Worm (Caenorhabditis elegans) whole organism, L4 larva: Measurements from ENCODE around the gene cyp-25A1.

Source experiments
- D1046.2 ChIP-seq: fragments of 200-800 bp; sonication (Bioruptor generic); IDR thresholded peaks from 2 replicates; pipeline ENCODE4 v1.3.6; 2022; ENCODE audit warnings: missing genetic modification characterization, missing compliant biosample characterization
- Y75B8A.6 ChIP-seq: fragments of 200-800 bp; sonication (Bioruptor generic); IDR thresholded peaks from 2 replicates; pipeline ENCODE4 v1.3.6; 2022; ENCODE audit warnings: missing genetic modification reagents, missing genetic modification characterization, missing compliant biosample characterization
- aha-1 ChIP-seq: fragments of 150-350 bp; peaks from one replicate; lab custom pipeline; 2014; ENCODE audit warnings: missing biosample characterization, missing genetic modification characterization
- aly-2 ChIP-seq: sonication (generic microtip); optimal IDR thresholded peaks from 2 replicates; lab custom pipeline; 2018; ENCODE audit warnings: missing biosample characterization, missing genetic modification characterization
- ama-1 ChIP-seq: fragments of 150-350 bp; optimal IDR thresholded peaks from 2 replicates; lab custom pipeline; 2014; ENCODE audit warnings: inconsistent platforms, mixed read lengths
- arid-1 ChIP-seq: fragments of 200-800 bp; sonication (Bioruptor generic); conservative IDR thresholded peaks from 2 replicates; pipeline ENCODE4 v1.3.6; 2022; ENCODE audit warnings: missing genetic modification reagents, missing genetic modification characterization, missing compliant biosample characterization
- ceh-20 ChIP-seq: fragments of 200-800 bp; sonication (Bioruptor generic); IDR thresholded peaks from 2 replicates; pipeline ENCODE4 v1.3.6; 2022; ENCODE audit warnings: missing genetic modification reagents, missing genetic modification characterization, missing compliant biosample characterization
- ceh-28 ChIP-seq: fragments of 150-350 bp; optimal IDR thresholded peaks from 2 replicates; lab custom pipeline; 2014; ENCODE audit warnings: missing biosample characterization, missing genetic modification reagents, missing genetic modification characterization
- ceh-82 ChIP-seq: sonication (generic microtip); optimal IDR thresholded peaks from 2 replicates; lab custom pipeline; 2017; ENCODE audit warnings: missing biosample characterization, missing genetic modification characterization
- daf-16 ChIP-seq, 3 experiments: sonication (generic microtip); optimal IDR thresholded peaks; 2 replicates each; lab custom pipeline; 2016 to 2017; ENCODE audit warnings: missing genetic modification characterization in 3 of 3, missing genetic modification reagents in 3 of 3, mild to moderate bottlenecking in 2 of 3, missing compliant biosample characterization in 2 of 3, missing biosample characterization in 1 of 3, moderate library complexity in 1 of 3
- dmd-6 ChIP-seq: fragments of 200-800 bp; sonication (Bioruptor generic); IDR thresholded peaks from 2 replicates; pipeline ENCODE4 v1.3.6; 2022; ENCODE audit warnings: missing genetic modification reagents, missing genetic modification characterization, missing compliant biosample characterization
- dmd-8 ChIP-seq: fragments of 200-800 bp; sonication (Bioruptor generic); IDR thresholded peaks from 2 replicates; pipeline ENCODE4 v1.3.6; 2022; ENCODE audit warnings: missing genetic modification characterization, missing compliant biosample characterization
- dmd-9 ChIP-seq: fragments of 200-800 bp; sonication (Bioruptor generic); IDR thresholded peaks from 2 replicates; pipeline ENCODE4 v1.3.6; 2022; ENCODE audit warnings: missing genetic modification reagents, missing genetic modification characterization, missing compliant biosample characterization
- dpl-1 ChIP-seq: fragments of 150-350 bp; optimal IDR thresholded peaks from 2 replicates; lab custom pipeline; 2014; ENCODE audit warnings: missing biosample characterization, missing genetic modification reagents, missing genetic modification characterization
- dve-1 ChIP-seq: sonication (generic microtip); optimal IDR thresholded peaks from 2 replicates; lab custom pipeline; 2017; ENCODE audit warnings: antibody characterized with exemption, mild to moderate bottlenecking, missing genetic modification characterization, missing compliant biosample characterization; ENCODE audit not compliant: insufficient read depth
- egl-27 ChIP-seq: sonication (generic microtip); optimal IDR thresholded peaks from 3 replicates; lab custom pipeline; 2017; ENCODE audit warnings: missing biosample characterization, missing genetic modification reagents, missing genetic modification characterization
- egl-43 ChIP-seq: fragments of 200-800 bp; sonication (Bioruptor generic); IDR thresholded peaks from 2 replicates; pipeline ENCODE4 v1.3.6; 2022; ENCODE audit warnings: missing genetic modification reagents, missing genetic modification characterization, missing compliant biosample characterization
- fos-1 ChIP-seq: fragments of 150-350 bp; optimal IDR thresholded peaks from 2 replicates; lab custom pipeline; 2014; ENCODE audit warnings: missing biosample characterization, missing genetic modification characterization
- hlh-11 ChIP-seq: fragments of 200-800 bp; sonication (Bioruptor generic); optimal IDR thresholded peaks from 2 replicates; lab custom pipeline; 2018; ENCODE audit warnings: mild to moderate bottlenecking, missing genetic modification characterization, missing compliant biosample characterization
- hlh-30 ChIP-seq: sonication (generic microtip); optimal IDR thresholded peaks from 2 replicates; lab custom pipeline; 2017; ENCODE audit warnings: antibody characterized with exemption, mild to moderate bottlenecking, missing genetic modification characterization, missing compliant biosample characterization; ENCODE audit not compliant: insufficient read depth
- hmg-1.1 ChIP-seq: fragments of 200-800 bp; sonication (Bioruptor generic); IDR thresholded peaks from 2 replicates; pipeline ENCODE4 v1.3.6; 2022; ENCODE audit warnings: missing genetic modification reagents, missing genetic modification characterization, missing compliant biosample characterization
- lin-1 ChIP-seq: fragments of 200-800 bp; sonication (Bioruptor generic); IDR thresholded peaks from 2 replicates; pipeline ENCODE4 v1.3.6; 2022; ENCODE audit warnings: missing genetic modification reagents, missing genetic modification characterization, missing compliant biosample characterization
- lsy-2 ChIP-seq, 2 experiments: fragments of 150-350 bp in 1 of 2; sonication (generic microtip) in 1 of 2; optimal IDR thresholded peaks; 2 replicates each; lab custom pipeline; 2014 to 2017; ENCODE audit warnings: missing biosample characterization in 2 of 2, missing genetic modification characterization in 2 of 2
- madf-9 ChIP-seq: fragments of 200-800 bp; sonication (Bioruptor generic); conservative IDR thresholded peaks from 2 replicates; pipeline ENCODE4 v1.3.6; 2022; ENCODE audit warnings: missing genetic modification reagents, missing genetic modification characterization, missing compliant biosample characterization
- mep-1 ChIP-seq: fragments of 150-350 bp; sonication (generic microtip); optimal IDR thresholded peaks from 3 replicates; lab custom pipeline; 2014; ENCODE audit warnings: missing biosample characterization, missing genetic modification characterization
- mes-2 ChIP-seq: sonication (generic microtip); optimal IDR thresholded peaks from 2 replicates; lab custom pipeline; 2016; ENCODE audit warnings: missing genotype, mild to moderate bottlenecking, missing genetic modification characterization, missing compliant biosample characterization; ENCODE audit not compliant: poor library complexity, severe bottlenecking
- nhr-102 ChIP-seq: sonication (generic microtip); optimal IDR thresholded peaks from 2 replicates; lab custom pipeline; 2016; ENCODE audit warnings: mild to moderate bottlenecking, missing genetic modification characterization, moderate library complexity, missing compliant biosample characterization
- nhr-11 ChIP-seq: fragments of 150-350 bp; optimal IDR thresholded peaks from 2 replicates; lab custom pipeline; 2014; ENCODE audit warnings: missing biosample characterization, missing genetic modification characterization
- nhr-237 ChIP-seq: sonication (generic microtip); optimal IDR thresholded peaks from 2 replicates; lab custom pipeline; 2017; ENCODE audit warnings: missing biosample characterization, missing genetic modification characterization
- nhr-28 ChIP-seq: fragments of 150-350 bp; optimal IDR thresholded peaks from 2 replicates; lab custom pipeline; 2014; ENCODE audit warnings: missing biosample characterization, missing genetic modification characterization
- nhr-42 ChIP-seq: fragments of 200-800 bp; sonication (Bioruptor generic); IDR thresholded peaks from 2 replicates; pipeline ENCODE4 v1.3.6; 2022; ENCODE audit warnings: missing genetic modification characterization, missing compliant biosample characterization
- nhr-48 ChIP-seq: sonication (generic microtip); optimal IDR thresholded peaks from 2 replicates; lab custom pipeline; 2016; ENCODE audit warnings: mild to moderate bottlenecking, missing genetic modification characterization, missing compliant biosample characterization
- nhr-76 ChIP-seq: fragments of 150-350 bp; optimal IDR thresholded peaks from 2 replicates; lab custom pipeline; 2014; ENCODE audit warnings: missing biosample characterization, missing genetic modification characterization
- nhr-77 ChIP-seq: fragments of 150-350 bp; optimal IDR thresholded peaks from 2 replicates; lab custom pipeline; 2014; ENCODE audit warnings: missing biosample characterization, missing genetic modification characterization
- pha-4 ChIP-seq, 2 experiments: fragments of 150-350 bp in 1 of 2; fragments of 200-800 bp in 1 of 2; sonication (Bioruptor generic) in 1 of 2; IDR thresholded peaks in 1 of 2; optimal IDR thresholded peaks in 1 of 2; 2 replicates each; pipeline versions ENCODE4 v1.3.6 to Lab custom; 2014 to 2022; ENCODE audit warnings: missing genetic modification characterization in 2 of 2, missing genetic modification reagents in 2 of 2, missing biosample characterization in 1 of 2, missing compliant biosample characterization in 1 of 2
- php-3 ChIP-seq: fragments of 200-800 bp; sonication (Bioruptor generic); IDR thresholded peaks from 2 replicates; pipeline ENCODE4 v1.3.6; 2022; ENCODE audit warnings: missing genetic modification reagents, missing genetic modification characterization, missing compliant biosample characterization
- saeg-2 ChIP-seq: fragments of 200-800 bp; sonication (Bioruptor generic); IDR thresholded peaks from 2 replicates; pipeline ENCODE4 v1.3.6; 2022; ENCODE audit warnings: missing genetic modification reagents, missing genetic modification characterization, missing compliant biosample characterization
- set-16 ChIP-seq: fragments of 200-800 bp; sonication (Bioruptor generic); IDR thresholded peaks from 2 replicates; pipeline ENCODE4 v1.3.6; 2022; ENCODE audit warnings: missing genetic modification reagents, missing genetic modification characterization, missing compliant biosample characterization
- skn-1 ChIP-seq: fragments of 150-350 bp; optimal IDR thresholded peaks from 2 replicates; lab custom pipeline; 2014; ENCODE audit warnings: missing biosample characterization, missing genetic modification characterization
- spr-1 ChIP-seq: sonication (generic microtip); optimal IDR thresholded peaks from 2 replicates; lab custom pipeline; 2016; ENCODE audit warnings: mild to moderate bottlenecking, missing genetic modification characterization, missing compliant biosample characterization
- unc-39 ChIP-seq: sonication (generic microtip); optimal IDR thresholded peaks from 2 replicates; lab custom pipeline; 2017; ENCODE audit warnings: missing biosample characterization, missing genetic modification characterization
- unc-62 ChIP-seq, 3 experiments: fragments of 150-350 bp in 1 of 3; sonication (generic microtip); optimal IDR thresholded peaks in 2 of 3; peaks in 1 of 3; 1 replicate in 1 of 3; 2 replicates in 2 of 3; lab custom pipeline; 2014 to 2017; ENCODE audit warnings: missing biosample characterization in 3 of 3, missing genetic modification characterization in 3 of 3, missing genetic modification reagents in 3 of 3, missing genotype in 1 of 3
- vab-7 ChIP-seq: fragments of 200-800 bp; sonication (Bioruptor generic); IDR thresholded peaks from 2 replicates; pipeline ENCODE4 v1.3.6; 2022; ENCODE audit warnings: missing genetic modification reagents, missing genetic modification characterization, missing compliant biosample characterization

cyp-25A1 gene

ce11 chrIII:3790855-3791254 is 41.5 kb upstream of the cyp-25A1 start (continued):
- no peak for TF ChIP-seq nhr-237 (tag; lab: Kevin White, UChicago)
- TF ChIP-seq skn-1 (tag; lab: Kevin White, UChicago) = no peak
- TF ChIP-seq mep-1 (tag; lab: Kevin White, UChicago) = peak; percentile 1
- peak; percentile 40 for TF ChIP-seq dpl-1 (GFP tag; lab: Kevin White, UChicago)
- TF ChIP-seq, all 104 proteins: peak for 4

- TF ChIP-seq vab-7 (GFP tag; lab: Robert Waterston, UW) (no peak), aha-1 (peak; percentile 21), egl-27 (tag; lab: Kevin White, UChicago) (no peak), unc-39 (tag; lab: Kevin White, UChicago) (no peak), unc-62 (GFP tag; optimal IDR thresholded peaks at IDR 0.05 in 1 of 2; lab: Kevin White, UChicago) (peak in 1 of 2 experiments; percentile 34), unc-62 (tag; optimal IDR thresholded peaks at IDR 0.05; lab: Kevin White, UChicago) (no peak), nhr-11 (tag; lab: Kevin White, UChicago) (no peak), saeg-2 (no peak), nhr-77 (tag; lab: Kevin White, UChicago) (no peak)
These were observed 36.5 kb upstream of the cyp-25A1 start for ce11 chrIII:3795933-3796332.

ce11 chrIII:3797180-3798026 is 35.0 kb upstream of the cyp-25A1 start:
- peak; percentile 6 for TF ChIP-seq ama-1
- peak; percentile 52 for TF ChIP-seq hlh-11 (tag; lab: Kevin White, UChicago)
- TF ChIP-seq spr-1 = no peak
- peak; percentile 85 for TF ChIP-seq hlh-30 (tag; lab: Kevin White, UChicago)
- TF ChIP-seq fos-1 (tag; lab: Kevin White, UChicago) = no peak
- TF ChIP-seq D1046.2 (GFP tag; lab: Robert Waterston, UW) = no peak
- 0 out of 2 replicates have a peak, but pooled peaks have one; percentile 30 for TF ChIP-seq dmd-9 (GFP tag; lab: Robert Waterston, UW)
- TF ChIP-seq saeg-2 = no peak
- TF ChIP-seq Y75B8A.6 (GFP tag; lab: Robert Waterston, UW) = no peak
- TF ChIP-seq hmg-1.1 (GFP tag; lab: Robert Waterston, UW) = 0 out of 2 replicates have a peak, but pooled peaks have one; percentile 28
- no peak for TF ChIP-seq ceh-28 (tag; lab: Kevin White, UChicago)
- peak; percentile 24 for TF ChIP-seq nhr-48 (tag; lab: Kevin White, UChicago)
- peak; percentile 32 to 33 for TF ChIP-seq lsy-2 (tag; optimal IDR thresholded peaks at IDR 0.05; lab: Kevin White, UChicago)
- peak; percentile 93 for TF ChIP-seq aha-1
- peak; percentile 48; the same call in 1 of the 2 replicates for TF ChIP-seq set-16 (GFP tag; lab: Robert Waterston, UW)
- no peak for TF ChIP-seq dpl-1 (GFP tag; lab: Kevin White, UChicago)
- TF ChIP-seq mes-2 (tag; lab: Kevin White, UChicago) = peak; percentile 27
- TF ChIP-seq nhr-28 (tag; lab: Kevin White, UChicago) = peak; percentile 23
- no peak for TF ChIP-seq arid-1 (GFP tag; lab: Robert Waterston, UW)
- no peak for TF ChIP-seq ceh-20 (GFP tag; lab: Robert Waterston, UW)
- TF ChIP-seq pha-4 (GFP tag; IDR thresholded peaks at IDR 0.05; lab: Robert Waterston, UW) = peak; percentile 37; the same call in 1 of the 2 replicates
- TF ChIP-seq pha-4 (tag; optimal IDR thresholded peaks at IDR 0.05; lab: Kevin White, UChicago) = no peak
- peak; percentile 47 for TF ChIP-seq mep-1 (tag; lab: Kevin White, UChicago)
- TF ChIP-seq nhr-42 (GFP tag; lab: Robert Waterston, UW) = no peak
- no peak for TF ChIP-seq ceh-82 (tag; lab: Kevin White, UChicago)
- 0 out of 2 replicates have a peak, but pooled peaks have one; percentile 7 for TF ChIP-seq madf-9 (GFP tag; lab: Robert Waterston, UW)
- TF ChIP-seq nhr-76 (tag; lab: Kevin White, UChicago) = no peak
- no peak for TF ChIP-seq dmd-8 (GFP tag; lab: Robert Waterston, UW)
- no peak for TF ChIP-seq nhr-11 (tag; lab: Kevin White, UChicago)
- TF ChIP-seq dve-1 (tag; lab: Kevin White, UChicago) = peak; percentile 30
- peak; percentile 38; the same call in 1 of the 2 replicates for TF ChIP-seq php-3 (GFP tag; lab: Robert Waterston, UW)
- no peak for TF ChIP-seq lin-1
- no peak for TF ChIP-seq nhr-102
- TF ChIP-seq aly-2 (tag; lab: Kevin White, UChicago) = no peak
- TF ChIP-seq daf-16 (GFP tag; optimal IDR thresholded peaks at IDR 0.05; lab: Kevin White, UChicago) = peak in 1 of 2 experiments; percentile 47
- TF ChIP-seq daf-16 (tag; optimal IDR thresholded peaks at IDR 0.05; lab: Kevin White, UChicago) = peak; percentile 36
- no peak for TF ChIP-seq egl-43 (GFP tag; lab: Robert Waterston, UW)
- peak; percentile 38; the same call in 1 of the 2 replicates for TF ChIP-seq dmd-6
